Worm (Caenorhabditis elegans) whole organism, late embryonic: ENCODE data around the gene nmr-2.

Experiments used
- C38D4.7 ChIP-seq: fragments of 200-800 bp; sonication (Bioruptor generic); optimal IDR thresholded peaks from 2 replicates; lab custom pipeline; 2018; ENCODE audit warnings: mild to moderate bottlenecking, missing genetic modification characterization, moderate library complexity, missing compliant biosample characterization
- K02D7.2 ChIP-seq: sonication (generic microtip); optimal IDR thresholded peaks from 2 replicates; lab custom pipeline; 2017; ENCODE audit warnings: mild to moderate bottlenecking, missing genetic modification characterization, missing compliant biosample characterization
- K09A11.1 ChIP-seq: sonication (generic microtip); optimal IDR thresholded peaks from 2 replicates; lab custom pipeline; 2017; ENCODE audit warnings: antibody characterized with exemption, mild to moderate bottlenecking, missing genetic modification characterization, missing compliant biosample characterization; ENCODE audit not compliant: insufficient read depth
- ahr-1 ChIP-seq: sonication (generic microtip); optimal IDR thresholded peaks from 2 replicates; lab custom pipeline; 2016; ENCODE audit warnings: missing genetic modification characterization, missing compliant biosample characterization
- ama-1 ChIP-seq: fragments of 150-350 bp; optimal IDR thresholded peaks from 2 replicates; lab custom pipeline; 2014
- ceh-14 ChIP-seq: sonication (generic microtip); optimal IDR thresholded peaks from 2 replicates; lab custom pipeline; 2016; ENCODE audit warnings: missing genotype, missing genetic modification characterization, missing compliant biosample characterization
- ceh-19 ChIP-seq: fragments of 200-800 bp; sonication (Bioruptor generic); optimal IDR thresholded peaks from 2 replicates; lab custom pipeline; 2018; ENCODE audit warnings: mild to moderate bottlenecking, missing genetic modification characterization, missing compliant biosample characterization
- ceh-22 ChIP-seq: sonication (generic microtip); optimal IDR thresholded peaks from 2 replicates; lab custom pipeline; 2017; ENCODE audit warnings: missing biosample characterization, missing genetic modification characterization
- ceh-30 ChIP-seq: fragments of 150-350 bp; optimal IDR thresholded peaks from 2 replicates; lab custom pipeline; 2014; ENCODE audit warnings: missing biosample characterization, missing genetic modification characterization
- ceh-31 ChIP-seq: sonication (generic microtip); optimal IDR thresholded peaks from 2 replicates; lab custom pipeline; 2016; ENCODE audit warnings: missing genetic modification characterization, missing compliant biosample characterization
- ceh-6 ChIP-seq: fragments of 200-800 bp; sonication (Bioruptor generic); optimal IDR thresholded peaks from 2 replicates; lab custom pipeline; 2018; ENCODE audit warnings: mild to moderate bottlenecking, missing genetic modification characterization, missing compliant biosample characterization
- ceh-9 ChIP-seq: sonication (generic microtip); optimal IDR thresholded peaks from 2 replicates; lab custom pipeline; 2016; ENCODE audit warnings: mild to moderate bottlenecking, missing genetic modification characterization, inconsistent platforms, missing compliant biosample characterization
- dve-1 ChIP-seq: sonication (generic microtip); optimal IDR thresholded peaks from 2 replicates; lab custom pipeline; 2017; ENCODE audit warnings: antibody characterized with exemption, mild to moderate bottlenecking, missing genetic modification characterization, missing compliant biosample characterization
- elt-2 ChIP-seq: sonication (generic microtip); optimal IDR thresholded peaks from 2 replicates; lab custom pipeline; 2016; ENCODE audit warnings: missing genetic modification reagents, missing genetic modification characterization, missing compliant biosample characterization
- elt-4 ChIP-seq: sonication (generic microtip); optimal IDR thresholded peaks from 2 replicates; lab custom pipeline; 2016; ENCODE audit warnings: missing genetic modification characterization, missing compliant biosample characterization
- eyg-1 ChIP-seq: sonication (generic microtip); optimal IDR thresholded peaks from 2 replicates; lab custom pipeline; 2016; ENCODE audit warnings: missing genotype, missing genetic modification characterization, missing compliant biosample characterization
- fax-1 ChIP-seq: sonication (generic microtip); optimal IDR thresholded peaks from 2 replicates; lab custom pipeline; 2016; ENCODE audit warnings: missing genotype, missing genetic modification characterization, missing compliant biosample characterization
- fkh-6 ChIP-seq: sonication (generic microtip); optimal IDR thresholded peaks from 2 replicates; lab custom pipeline; 2016; ENCODE audit warnings: missing genetic modification characterization, missing compliant biosample characterization
- hlh-15 ChIP-seq: sonication (generic microtip); optimal IDR thresholded peaks from 2 replicates; lab custom pipeline; 2016; ENCODE audit warnings: missing genetic modification characterization, missing compliant biosample characterization
- hlh-30 ChIP-seq: sonication (generic microtip); optimal IDR thresholded peaks from 2 replicates; lab custom pipeline; 2017; ENCODE audit warnings: antibody characterized with exemption, missing genetic modification characterization, missing compliant biosample characterization; ENCODE audit not compliant: insufficient read depth
- hlh-8 ChIP-seq: sonication (generic microtip); optimal IDR thresholded peaks from 2 replicates; lab custom pipeline; 2016; ENCODE audit warnings: missing genotype, missing genetic modification characterization, missing compliant biosample characterization
- lim-6 ChIP-seq: sonication (generic microtip); optimal IDR thresholded peaks from 2 replicates; lab custom pipeline; 2016; ENCODE audit warnings: missing genetic modification characterization, missing compliant biosample characterization
- madf-2 ChIP-seq: sonication (generic microtip); optimal IDR thresholded peaks from 2 replicates; lab custom pipeline; 2017; ENCODE audit warnings: missing genetic modification characterization, missing compliant biosample characterization
- nfya-1 ChIP-seq: sonication (generic microtip); optimal IDR thresholded peaks from 2 replicates; lab custom pipeline; 2017; ENCODE audit warnings: missing genetic modification characterization, mild to moderate bottlenecking, missing compliant biosample characterization, antibody characterized with exemption, moderate library complexity
- pag-3 ChIP-seq: sonication (generic microtip); optimal IDR thresholded peaks from 2 replicates; lab custom pipeline; 2016; ENCODE audit warnings: missing compliant biosample characterization, missing genetic modification characterization, borderline replicate concordance
- pax-1 ChIP-seq: fragments of 150-350 bp; optimal IDR thresholded peaks from 2 replicates; lab custom pipeline; 2014; ENCODE audit warnings: missing biosample characterization, missing genetic modification characterization
- pha-2 ChIP-seq: sonication (generic microtip); optimal IDR thresholded peaks from 2 replicates; lab custom pipeline; 2017; ENCODE audit warnings: mild to moderate bottlenecking, missing genetic modification characterization, missing compliant biosample characterization
- rnt-1 ChIP-seq: sonication (generic microtip); optimal IDR thresholded peaks from 2 replicates; lab custom pipeline; 2016; ENCODE audit warnings: missing genetic modification characterization, missing compliant biosample characterization
- sdc-2 ChIP-seq: sonication (generic microtip); optimal IDR thresholded peaks from 2 replicates; lab custom pipeline; 2016; ENCODE audit warnings: missing genotype, missing genetic modification characterization, missing compliant biosample characterization
- sox-2 ChIP-seq: fragments of 200-800 bp; sonication (Bioruptor generic); IDR thresholded peaks from 2 replicates; pipeline ENCODE4 v1.3.6; 2022; ENCODE audit warnings: missing genetic modification reagents, missing genetic modification characterization, missing compliant biosample characterization
- sox-4 ChIP-seq: sonication (generic microtip); optimal IDR thresholded peaks from 2 replicates; lab custom pipeline; 2017; ENCODE audit warnings: mild to moderate bottlenecking, missing genetic modification characterization, inconsistent platforms, missing compliant biosample characterization
- syd-9 ChIP-seq: sonication (generic microtip); optimal IDR thresholded peaks from 2 replicates; lab custom pipeline; 2016; ENCODE audit warnings: mild to moderate bottlenecking, missing genetic modification characterization, moderate library complexity, missing compliant biosample characterization
- tbx-2 ChIP-seq: sonication (generic microtip); optimal IDR thresholded peaks from 2 replicates; lab custom pipeline; 2016; ENCODE audit warnings: missing genetic modification characterization, missing compliant biosample characterization
- unc-55 ChIP-seq: sonication (generic microtip); optimal IDR thresholded peaks from 2 replicates; lab custom pipeline; 2017; ENCODE audit warnings: missing biosample characterization, missing genetic modification reagents, missing genetic modification characterization
- unc-86 ChIP-seq: sonication (generic microtip); optimal IDR thresholded peaks from 2 replicates; lab custom pipeline; 2016; ENCODE audit warnings: missing genetic modification characterization, missing compliant biosample characterization
- ztf-16 ChIP-seq: sonication (generic microtip); optimal IDR thresholded peaks from 2 replicates; lab custom pipeline; 2017; ENCODE audit warnings: missing genetic modification characterization, missing compliant biosample characterization

The nmr-2 gene

ce11 chrV:14996236-14996635 is 15.2 kb downstream of the nmr-2 start, which contains the start of gene irld-14:
Gene irld-14, plus strand, starts transcription at chrV:14996536.
- TF ChIP-seq ama-1 (no peak), C38D4.7 (GFP tag; lab: Kevin White, UChicago) (no peak), pag-3 (tag; lab: Kevin White, UChicago) (no peak), ceh-14 (tag; lab: Kevin White, UChicago) (no peak), fax-1 (tag; lab: Kevin White, UChicago) (no peak), pha-2 (tag; lab: Kevin White, UChicago) (no peak), sox-2 (GFP tag; lab: Robert Waterston, UW) (no peak), ceh-19 (GFP tag; lab: Kevin White, UChicago) (no peak), hlh-8 (tag; lab: Kevin White, UChicago) (no peak), unc-55 (GFP tag; lab: Kevin White, UChicago) (no peak), hlh-30 (no peak), unc-86 (tag; lab: Kevin White, UChicago) (no peak)
- TF ChIP-seq, all 69 proteins: peak for 0

DNA sequence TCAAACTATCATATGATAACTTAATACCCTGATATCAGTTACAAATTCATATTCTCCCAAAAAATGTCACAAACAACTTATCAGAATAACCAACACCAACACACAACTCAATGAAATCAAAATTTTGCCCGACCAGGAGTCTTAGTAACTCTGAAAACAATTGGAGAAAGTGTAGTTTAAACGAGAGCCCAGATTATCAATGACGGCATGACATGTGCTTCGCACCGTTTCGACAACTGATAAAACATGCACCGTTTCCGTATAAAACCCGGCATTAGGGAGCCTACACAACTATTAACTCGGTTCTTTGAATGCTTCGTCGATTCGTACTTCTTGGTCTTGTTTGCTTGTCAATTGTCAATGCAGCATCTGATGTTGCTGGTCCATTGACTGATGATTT is 17.8 kb downstream of the nmr-2 start, which contains the start of gene fil-1:
fil-1 (plus strand) TSS at position 219 of the 400 bp plus-strand sequence.
- TF ChIP-seq ceh-22 = no peak
- no peak for TF ChIP-seq C38D4.7 (GFP tag; lab: Kevin White, UChicago)
- TF ChIP-seq, all 69 proteins: peak for 0

DNA sequence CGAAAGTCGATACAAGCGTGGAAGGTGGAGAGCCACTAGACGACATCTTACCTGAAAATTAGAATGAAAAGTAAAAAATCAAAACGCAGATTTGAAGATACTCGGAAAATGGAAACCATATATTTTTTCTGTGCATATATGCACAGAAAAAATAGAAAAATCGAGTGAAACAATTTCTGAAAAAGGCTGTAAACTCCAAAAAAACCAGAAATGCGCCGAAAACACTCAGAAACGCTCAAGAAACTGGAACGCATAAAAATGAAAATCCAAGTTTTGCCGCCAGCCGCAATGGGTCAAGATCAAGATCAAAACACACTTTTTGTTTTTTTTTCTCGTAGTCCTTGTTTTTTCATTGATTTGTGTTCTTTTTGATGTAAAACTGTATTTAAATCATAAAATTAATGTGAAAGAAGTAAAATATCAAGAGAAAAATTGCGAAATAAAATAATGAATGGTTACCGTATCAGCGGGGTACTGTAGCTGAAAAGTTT is 18.8 kb downstream of the nmr-2 start, which contains the start of gene T01C3.3:
T01C3.3 (minus strand) TSS at position 51 of the 491 bp plus-strand sequence.
- TF ChIP-seq rnt-1 (tag; lab: Kevin White, UChicago) = no peak
- TF ChIP-seq pax-1 (tag; lab: Kevin White, UChicago) = no peak
- no peak for TF ChIP-seq syd-9 (tag; lab: Kevin White, UChicago)
- no peak for TF ChIP-seq ceh-30 (tag; lab: Kevin White, UChicago)
- TF ChIP-seq elt-2 (tag; lab: Kevin White, UChicago) = no peak
- no peak for TF ChIP-seq ama-1
- TF ChIP-seq sox-2 (GFP tag; lab: Robert Waterston, UW) = no peak
- TF ChIP-seq K02D7.2 (tag; lab: Kevin White, UChicago) = no peak
- no peak for TF ChIP-seq hlh-15 (tag; lab: Kevin White, UChicago)
- TF ChIP-seq ceh-9 (tag; lab: Kevin White, UChicago) = no peak
- no peak for TF ChIP-seq unc-55 (GFP tag; lab: Kevin White, UChicago)
- TF ChIP-seq madf-2 (tag; lab: Kevin White, UChicago) = no peak
- TF ChIP-seq eyg-1 (tag; lab: Kevin White, UChicago) = no peak
- TF ChIP-seq unc-86 (tag; lab: Kevin White, UChicago) = no peak
- TF ChIP-seq ztf-16 (tag; lab: Kevin White, UChicago) = no peak
- no peak for TF ChIP-seq K09A11.1 (tag; lab: Kevin White, UChicago)
- no peak for TF ChIP-seq ceh-19 (GFP tag; lab: Kevin White, UChicago)
- TF ChIP-seq pag-3 (tag; lab: Kevin White, UChicago) = no peak
- no peak for TF ChIP-seq sox-4

- TF ChIP-seq elt-4 (tag; lab: Kevin White, UChicago) (no peak), ceh-31 (tag; lab: Kevin White, UChicago) (no peak), sdc-2 (tag; lab: Kevin White, UChicago) (no peak), lim-6 (no peak), ceh-6 (GFP tag; lab: Kevin White, UChicago) (no peak), ahr-1 (no peak), fkh-6 (tag; lab: Kevin White, UChicago) (no peak), dve-1 (tag; lab: Kevin White, UChicago) (no peak)
Measured at ce11 chrV:14991489-14991888, 20.0 kb downstream of the nmr-2 start.

DNA sequence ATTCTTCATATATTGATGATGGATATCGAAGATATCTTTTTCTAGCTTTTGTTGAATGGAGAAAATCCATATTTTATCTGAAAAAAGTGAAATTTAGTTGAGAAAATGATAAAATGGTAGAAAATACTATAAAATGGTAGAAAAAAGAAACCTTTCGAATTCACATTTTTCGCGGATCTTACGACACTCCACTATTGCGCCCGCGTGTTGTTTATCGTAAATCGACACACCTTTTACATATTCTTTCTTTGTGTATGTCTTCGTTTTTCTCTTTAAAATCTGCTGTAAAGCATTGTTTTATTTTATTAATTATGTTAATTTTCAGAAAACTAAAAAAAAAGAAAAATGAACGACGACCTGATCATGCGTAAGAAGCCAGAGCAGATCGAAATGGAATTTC is 20.6 kb downstream of the nmr-2 start, which contains the start of the genes cdt-2 and T01C3.2:
cdt-2 (minus strand) TSS at position 284 of the 400 bp plus-strand sequence.
T01C3.2 (plus strand) TSS at position 326 of the 400 bp plus-strand sequence.
- TF ChIP-seq tbx-2 (tag; lab: Kevin White, UChicago) (no peak), nfya-1 (tag; lab: Kevin White, UChicago) (peak; percentile 19), ceh-31 (tag; lab: Kevin White, UChicago) (no peak)
